Worm (Caenorhabditis elegans) whole organism, midembryonic: ENCODE results near the gene suex-1.
A peak's percentile ranks its signal among the peaks of the same experiment; 100 is the strongest.

ENCODE experiments used
- T22C8.4 ChIP-seq: fragments of 200-800 bp; sonication (Bioruptor generic); IDR thresholded peaks from 2 replicates; pipeline ENCODE4 v1.3.6; 2022; ENCODE audit warnings: missing genetic modification characterization, missing compliant biosample characterization
- cog-1 ChIP-seq: sonication (generic microtip); optimal IDR thresholded peaks from 2 replicates; lab custom pipeline; 2016; ENCODE audit warnings: missing genetic modification characterization, missing compliant biosample characterization
- flt-1 ChIP-seq: fragments of 200-800 bp; sonication (Bioruptor generic); IDR thresholded peaks from 2 replicates; pipeline ENCODE4 v1.3.6; 2022; ENCODE audit warnings: missing genetic modification characterization, missing compliant biosample characterization
- klf-2 ChIP-seq: fragments of 200-800 bp; sonication (Bioruptor generic); conservative IDR thresholded peaks from 2 replicates; pipeline ENCODE4 v1.3.6; 2022; ENCODE audit warnings: missing genetic modification reagents, missing genetic modification characterization, missing compliant biosample characterization
- med-1 ChIP-seq: sonication (generic microtip); optimal IDR thresholded peaks from 2 replicates; lab custom pipeline; 2017; ENCODE audit warnings: missing genetic modification characterization, mild to moderate bottlenecking, missing compliant biosample characterization, antibody characterized with exemption, missing genetic modification reagents; ENCODE audit not compliant: insufficient read depth
- ref-1 ChIP-seq: fragments of 200-800 bp; sonication (Bioruptor generic); conservative IDR thresholded peaks from 2 replicates; pipeline ENCODE4 v1.3.6; 2022; ENCODE audit warnings: missing genetic modification reagents, missing genetic modification characterization, missing compliant biosample characterization
- tab-1 ChIP-seq: fragments of 200-800 bp; sonication (Bioruptor generic); IDR thresholded peaks from 2 replicates; pipeline ENCODE4 v1.3.6; 2022; ENCODE audit warnings: missing genetic modification characterization, missing compliant biosample characterization
- ztf-23 ChIP-seq: fragments of 200-800 bp; sonication (Bioruptor generic); IDR thresholded peaks from 2 replicates; pipeline ENCODE4 v1.3.6; 2022; ENCODE audit warnings: missing genetic modification reagents, missing genetic modification characterization, missing compliant biosample characterization
- ztf-29 ChIP-seq: fragments of 200-800 bp; sonication (Bioruptor generic); IDR thresholded peaks from 2 replicates; pipeline ENCODE4 v1.3.6; 2022; ENCODE audit warnings: missing genetic modification reagents, missing genetic modification characterization, missing compliant biosample characterization

suex-1 gene

ce11 chrII:5494405-5494804, 3.7 kb downstream of the suex-1 start, which contains the start of gene F12A10.6:
Gene F12A10.6, minus strand, starts transcription at chrII:5494505.
- TF ChIP-seq ztf-29 (GFP tag; lab: Robert Waterston, UW), result no peak
- TF ChIP-seq ztf-23 (GFP tag; lab: Robert Waterston, UW), result no peak
- no peak for TF ChIP-seq cog-1 (tag; lab: Kevin White, UChicago)
- no peak for TF ChIP-seq med-1 (GFP tag; lab: Kevin White, UChicago)
- TF ChIP-seq ref-1 (GFP tag; lab: Robert Waterston, UW), result no peak
- no peak for TF ChIP-seq klf-2
- no peak for TF ChIP-seq tab-1 (GFP tag; lab: Robert Waterston, UW)
- no peak for TF ChIP-seq T22C8.4 (GFP tag; lab: Robert Waterston, UW)
- TF ChIP-seq flt-1 (GFP tag; lab: Robert Waterston, UW), result no peak

ce11 chrII:5487844-5488243, 10.2 kb downstream of the suex-1 start, which contains the start of gene nep-5:
Gene nep-5, plus strand, starts transcription at chrII:5488144.
- no peak for TF ChIP-seq klf-2
- TF ChIP-seq med-1 (GFP tag; lab: Kevin White, UChicago), result no peak
- TF ChIP-seq cog-1 (tag; lab: Kevin White, UChicago), result no peak
- TF ChIP-seq tab-1 (GFP tag; lab: Robert Waterston, UW), result no peak
- TF ChIP-seq ztf-29 (GFP tag; lab: Robert Waterston, UW), result no peak
- no peak for TF ChIP-seq flt-1 (GFP tag; lab: Robert Waterston, UW)
- no peak for TF ChIP-seq ref-1 (GFP tag; lab: Robert Waterston, UW)
- no peak for TF ChIP-seq ztf-23 (GFP tag; lab: Robert Waterston, UW)
- TF ChIP-seq T22C8.4 (GFP tag; lab: Robert Waterston, UW), result no peak

- TF ChIP-seq ztf-29 (GFP tag; lab: Robert Waterston, UW), result no peak
- TF ChIP-seq flt-1 (GFP tag; lab: Robert Waterston, UW), result no peak
- TF ChIP-seq ref-1 (GFP tag; lab: Robert Waterston, UW), result no peak
- TF ChIP-seq cog-1 (tag; lab: Kevin White, UChicago), result no peak
- TF ChIP-seq klf-2, result no peak
- no peak for TF ChIP-seq T22C8.4 (GFP tag; lab: Robert Waterston, UW)
- TF ChIP-seq tab-1 (GFP tag; lab: Robert Waterston, UW), result no peak
- no peak for TF ChIP-seq med-1 (GFP tag; lab: Kevin White, UChicago)
- TF ChIP-seq ztf-23 (GFP tag; lab: Robert Waterston, UW), result no peak
Observed at ce11 chrII:5481982-5482381, 16.1 kb downstream of the suex-1 start, which contains the start of gene cal-8. Gene cal-8, minus strand, starts transcription at chrII:5482041.

ce11 chrII:5478318-5478717, 19.7 kb downstream of the suex-1 start, which contains the start of gene F56D1.1:
Gene F56D1.1, plus strand, starts transcription at chrII:5478618.
- no peak for TF ChIP-seq klf-2
- TF ChIP-seq cog-1 (tag; lab: Kevin White, UChicago), result no peak
- no peak for TF ChIP-seq ztf-23 (GFP tag; lab: Robert Waterston, UW)
- no peak for TF ChIP-seq flt-1 (GFP tag; lab: Robert Waterston, UW)
- TF ChIP-seq ztf-29 (GFP tag; lab: Robert Waterston, UW), result no peak
- TF ChIP-seq ref-1 (GFP tag; lab: Robert Waterston, UW), result no peak
- no peak for TF ChIP-seq med-1 (GFP tag; lab: Kevin White, UChicago)
- no peak for TF ChIP-seq T22C8.4 (GFP tag; lab: Robert Waterston, UW)
- no peak for TF ChIP-seq tab-1 (GFP tag; lab: Robert Waterston, UW)

- TF ChIP-seq flt-1 (GFP tag; lab: Robert Waterston, UW) (no peak), T22C8.4 (GFP tag; lab: Robert Waterston, UW) (no peak), ztf-23 (GFP tag; lab: Robert Waterston, UW) (no peak), tab-1 (GFP tag; lab: Robert Waterston, UW) (no peak), cog-1 (tag; lab: Kevin White, UChicago) (no peak), ztf-29 (GFP tag; lab: Robert Waterston, UW) (no peak), ref-1 (GFP tag; lab: Robert Waterston, UW) (no peak), klf-2 (no peak), med-1 (GFP tag; lab: Kevin White, UChicago) (no peak)
Observed at ce11 chrII:5474946-5475345, 23.1 kb downstream of the suex-1 start, which contains the start of gene ilcr-2. Gene ilcr-2, plus strand, starts transcription at chrII:5475246.

ce11 chrII:5473946-5474423, 24.1 kb downstream of the suex-1 start, which contains the start of gene mrps-16:
Gene mrps-16, plus strand, starts transcription at chrII:5474373.
- TF ChIP-seq ztf-23 (GFP tag; lab: Robert Waterston, UW), result no peak
- peak; percentile 41; the same call in 1 of the 2 replicates for TF ChIP-seq flt-1 (GFP tag; lab: Robert Waterston, UW)
- no peak for TF ChIP-seq med-1 (GFP tag; lab: Kevin White, UChicago)
- TF ChIP-seq ztf-29 (GFP tag; lab: Robert Waterston, UW), result no peak
- no peak for TF ChIP-seq ref-1 (GFP tag; lab: Robert Waterston, UW)
- TF ChIP-seq T22C8.4 (GFP tag; lab: Robert Waterston, UW), result no peak
- no peak for TF ChIP-seq klf-2
- TF ChIP-seq cog-1 (tag; lab: Kevin White, UChicago), result no peak

- TF ChIP-seq med-1 (GFP tag; lab: Kevin White, UChicago), result no peak
- no peak for TF ChIP-seq T22C8.4 (GFP tag; lab: Robert Waterston, UW)
- TF ChIP-seq tab-1 (GFP tag; lab: Robert Waterston, UW), result no peak
- TF ChIP-seq cog-1 (tag; lab: Kevin White, UChicago), result no peak
- no peak for TF ChIP-seq ref-1 (GFP tag; lab: Robert Waterston, UW)
- TF ChIP-seq klf-2, result no peak
- TF ChIP-seq flt-1 (GFP tag; lab: Robert Waterston, UW), result no peak
- TF ChIP-seq ztf-29 (GFP tag; lab: Robert Waterston, UW), result no peak
- TF ChIP-seq ztf-23 (GFP tag; lab: Robert Waterston, UW), result no peak
Observed at ce11 chrII:5465729-5466408, 32.2 kb downstream of the suex-1 start, which contains the start of gene clr-1. Gene clr-1, plus strand, starts transcription at chrII:5466358.

ce11 chrII:5463692-5464300, 34.3 kb downstream of the suex-1 start:
- TF ChIP-seq ztf-23 (GFP tag; lab: Robert Waterston, UW) (no peak), med-1 (GFP tag; lab: Kevin White, UChicago) (no peak), T22C8.4 (GFP tag; lab: Robert Waterston, UW) (no peak), tab-1 (GFP tag; lab: Robert Waterston, UW) (no peak), klf-2 (no peak), ztf-29 (GFP tag; lab: Robert Waterston, UW) (no peak), ref-1 (GFP tag; lab: Robert Waterston, UW) (no peak), cog-1 (tag; lab: Kevin White, UChicago) (no peak), flt-1 (GFP tag; lab: Robert Waterston, UW) (no peak)
